Worm (Caenorhabditis elegans): ENCODE data around the gene str-9.

Gene str-9

DNA sequence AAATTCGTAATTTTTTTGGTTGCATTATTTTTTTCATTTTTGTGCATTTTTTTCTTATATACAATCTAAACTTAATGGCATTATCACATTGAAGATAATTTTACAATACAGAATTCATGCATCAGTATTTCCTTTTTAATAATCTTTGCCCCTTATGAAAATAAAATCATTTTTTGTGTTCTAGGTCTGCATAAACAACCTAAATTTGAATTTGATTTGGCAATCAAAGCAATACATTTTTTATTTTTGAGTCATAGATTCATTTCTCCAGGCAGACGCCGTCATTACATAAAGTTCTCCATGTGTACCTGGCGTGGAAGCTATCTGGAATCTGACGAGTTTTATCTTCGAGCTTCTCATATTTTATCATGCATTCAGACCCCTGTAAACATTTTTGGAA lies 36.7 kb upstream of the str-9 start, which contains the start of gene srh-140:
Gene srh-140 (plus strand): TSS at position 301 of the 400 bp plus-strand sequence.
- TF ChIP-seq ceh-63 (GFP tag; optimal IDR thresholded peaks at IDR 0.05) (no peak), hlh-17 (GFP tag; optimal IDR thresholded peaks at IDR 0.05; ENCODE audit: borderline replicate concordance) (no peak), C04F5.9 (tag; optimal IDR thresholded peaks at IDR 0.05) (no peak), blmp-1 (tag; optimal IDR thresholded peaks at IDR 0.05) (no peak), nhr-19 (GFP tag; conservative IDR thresholded peaks at IDR 0.05) (no peak), lin-39 (tag; optimal IDR thresholded peaks at IDR 0.05) (no peak), nhr-90 (tag; optimal IDR thresholded peaks at IDR 0.05; ENCODE audit: poor library complexity) (no peak), lin-35 (GFP tag; optimal IDR thresholded peaks at IDR 0.05) (no peak), nhr-47 (tag; optimal IDR thresholded peaks at IDR 0.05) (no peak), nhr-11 (tag; optimal IDR thresholded peaks at IDR 0.05) (no peak), unc-30 (tag; optimal IDR thresholded peaks at IDR 0.05) (no peak), ceh-90 (tag; optimal IDR thresholded peaks at IDR 0.05) (no peak), Y116A8C.19 (tag; optimal IDR thresholded peaks at IDR 0.05; ENCODE audit: borderline replicate concordance) (no peak)

DNA sequence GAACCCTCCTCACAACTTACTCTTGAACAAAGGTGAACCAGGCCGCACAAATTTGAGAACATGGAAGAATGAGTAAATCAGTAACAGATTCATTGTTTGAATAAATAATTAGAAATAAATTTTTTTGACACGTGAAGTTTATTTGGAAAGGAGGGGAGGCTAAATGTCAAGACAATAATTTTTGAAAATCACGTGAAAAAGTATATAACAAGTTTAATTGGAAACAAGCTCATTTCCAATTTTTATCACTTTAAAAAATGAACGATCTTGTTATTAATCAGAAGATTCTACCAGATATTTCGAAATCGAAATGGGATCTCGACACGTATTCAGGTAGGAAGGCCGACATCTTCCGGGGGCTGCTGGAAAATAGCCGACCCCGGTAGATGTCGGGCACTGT lies 31.9 kb upstream of the str-9 start, which contains the start of the genes irld-57 and sfxn-1.3:
Gene irld-57 (minus strand): TSS at position 101 of the 400 bp plus-strand sequence.
Gene sfxn-1.3 (plus strand): TSS at position 232 of the 400 bp plus-strand sequence.
- TF ChIP-seq sox-4 (tag; optimal IDR thresholded peaks at IDR 0.05) (no peak), fkh-4 (tag; optimal IDR thresholded peaks at IDR 0.05; ENCODE audit: borderline replicate concordance) (no peak), unc-86 (tag; optimal IDR thresholded peaks at IDR 0.05) (no peak), unc-62 (GFP tag; optimal IDR thresholded peaks at IDR 0.05) (no peak), jun-1 (tag; optimal IDR thresholded peaks at IDR 0.05) (no peak), hpl-2 (GFP tag; optimal IDR thresholded peaks at IDR 0.05) (no peak), ceh-8 (GFP tag; optimal IDR thresholded peaks at IDR 0.05) (no peak), tbx-2 (tag; optimal IDR thresholded peaks at IDR 0.05) (no peak), aha-1 (tag; optimal IDR thresholded peaks at IDR 0.05) (no peak), egl-13 (tag; optimal IDR thresholded peaks at IDR 0.05) (no peak), ets-5 (GFP tag; IDR thresholded peaks at IDR 0.05) (no peak)

DNA sequence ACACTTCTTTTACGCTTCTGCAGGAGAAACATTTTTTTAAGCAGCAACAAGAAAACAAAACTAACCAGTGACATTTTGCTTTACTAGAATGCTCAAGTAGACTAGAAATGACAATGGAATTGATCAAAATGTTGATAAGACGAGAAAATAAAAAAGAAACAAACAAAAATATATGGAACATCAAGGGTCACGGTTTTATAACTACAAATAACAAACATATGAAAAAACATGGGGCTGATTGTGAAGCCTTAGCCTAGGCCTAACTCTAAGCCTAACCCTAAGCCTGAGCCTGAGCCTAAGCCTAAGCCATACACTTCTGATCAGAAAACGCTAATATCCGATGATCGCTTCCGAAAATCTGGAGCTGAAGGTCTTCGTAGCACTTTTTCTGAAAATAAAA lies 28.1 kb upstream of the str-9 start, which contains the start of gene Y6E2A.10:
Gene Y6E2A.10 (minus strand): TSS at position 101 of the 400 bp plus-strand sequence.
- no peak for TF ChIP-seq mab-9 (GFP tag; IDR thresholded peaks at IDR 0.05)
- no peak for TF ChIP-seq dpl-1 (GFP tag; optimal IDR thresholded peaks at IDR 0.05)
- no peak for TF ChIP-seq dsc-1 (tag; optimal IDR thresholded peaks at IDR 0.05)
- no peak for TF ChIP-seq mep-1 (tag; optimal IDR thresholded peaks at IDR 0.05)
- TF ChIP-seq nhr-11 (tag; optimal IDR thresholded peaks at IDR 0.05), result no peak
- TF ChIP-seq ets-5 (GFP tag; IDR thresholded peaks at IDR 0.05), result no peak
- no peak for TF ChIP-seq unc-130 (tag; optimal IDR thresholded peaks at IDR 0.05)
- TF ChIP-seq nhr-76 (tag; optimal IDR thresholded peaks at IDR 0.05), result no peak
- no peak for TF ChIP-seq lin-39 (tag; optimal IDR thresholded peaks at IDR 0.05)
- TF ChIP-seq ceh-82 (tag; optimal IDR thresholded peaks at IDR 0.05), result no peak
- no peak for TF ChIP-seq C16A3.4 (tag; optimal IDR thresholded peaks at IDR 0.05)
- TF ChIP-seq Y116A8C.19 (tag; optimal IDR thresholded peaks at IDR 0.05; ENCODE audit: borderline replicate concordance), result no peak
- no peak for TF ChIP-seq hlh-4 (tag; optimal IDR thresholded peaks at IDR 0.05)
- TF ChIP-seq fkh-4 (tag; optimal IDR thresholded peaks at IDR 0.05; ENCODE audit: borderline replicate concordance), result no peak
- TF ChIP-seq nhr-20 (tag; optimal IDR thresholded peaks at IDR 0.05), result no peak
- TF ChIP-seq ces-1 (GFP tag; optimal IDR thresholded peaks at IDR 0.05), result no peak
- no peak for TF ChIP-seq ztf-11 (tag; optimal IDR thresholded peaks at IDR 0.05)
- no peak for TF ChIP-seq F16B12.6 (tag; optimal IDR thresholded peaks at IDR 0.05)
- TF ChIP-seq nhr-77 (tag; optimal IDR thresholded peaks at IDR 0.05), result no peak
- TF ChIP-seq unc-86 (tag; optimal IDR thresholded peaks at IDR 0.05), result no peak

Measured in whole organism, L1 larva.